Worm (Caenorhabditis elegans) whole organism, mixed stage, embryonic: ENCODE results near the gene K11H12.10.

Experiments used
- M03D4.4 ChIP-seq: sonication (generic microtip); optimal IDR thresholded peaks from 2 replicates; lab custom pipeline; 2017; ENCODE audit warnings: mild to moderate bottlenecking, missing genetic modification characterization, missing compliant biosample characterization
- bed-3 ChIP-seq: fragments of 200-800 bp; sonication (Bioruptor generic); optimal IDR thresholded peaks from 3 replicates; lab custom pipeline; 2018; ENCODE audit warnings: mild to moderate bottlenecking, missing genetic modification characterization, moderate library complexity, missing compliant biosample characterization
- blmp-1 ChIP-seq: fragments of 150-350 bp; optimal IDR thresholded peaks from 2 replicates; lab custom pipeline; 2014; ENCODE audit warnings: missing biosample characterization, missing genetic modification characterization
- ceh-39 ChIP-seq: fragments of 150-350 bp; optimal IDR thresholded peaks from 2 replicates; lab custom pipeline; 2014; ENCODE audit warnings: missing biosample characterization, missing genetic modification characterization
- ceh-43 ChIP-seq: fragments of 200-800 bp; sonication (Bioruptor generic); optimal IDR thresholded peaks from 2 replicates; lab custom pipeline; 2018; ENCODE audit warnings: mild to moderate bottlenecking, missing genetic modification characterization, moderate library complexity, missing compliant biosample characterization
- ceh-83 ChIP-seq: fragments of 200-800 bp; sonication (Bioruptor generic); optimal IDR thresholded peaks from 2 replicates; lab custom pipeline; 2018; ENCODE audit warnings: mild to moderate bottlenecking, missing genetic modification characterization, missing compliant biosample characterization
- ces-1 ChIP-seq: fragments of 150-350 bp; optimal IDR thresholded peaks from 2 replicates; lab custom pipeline; 2014; ENCODE audit warnings: missing biosample characterization, missing genetic modification reagents, missing genetic modification characterization
- cnd-1 ChIP-seq: fragments of 200-800 bp; sonication (Bioruptor generic); optimal IDR thresholded peaks from 2 replicates; lab custom pipeline; 2018; ENCODE audit warnings: mild to moderate bottlenecking, missing genetic modification characterization, missing compliant biosample characterization
- drap-1 ChIP-seq: fragments of 200-800 bp; sonication (Bioruptor generic); optimal IDR thresholded peaks from 3 replicates; lab custom pipeline; 2018; ENCODE audit warnings: mild to moderate bottlenecking, missing genetic modification characterization, missing compliant biosample characterization
- elt-1 ChIP-seq: sonication (generic microtip); optimal IDR thresholded peaks from 2 replicates; lab custom pipeline; 2017; ENCODE audit warnings: missing genetic modification characterization, mild to moderate bottlenecking, missing compliant biosample characterization, antibody characterized with exemption, moderate library complexity, borderline replicate concordance; ENCODE audit not compliant: insufficient read depth
- elt-3 ChIP-seq: fragments of 150-350 bp; optimal IDR thresholded peaks from 2 replicates; lab custom pipeline; 2014; ENCODE audit warnings: missing biosample characterization, missing genetic modification characterization
- flh-1 ChIP-seq: fragments of 200-800 bp; sonication (Bioruptor generic); optimal IDR thresholded peaks from 2 replicates; lab custom pipeline; 2018; ENCODE audit warnings: mild to moderate bottlenecking, missing genetic modification characterization, moderate library complexity, missing compliant biosample characterization
- ham-2 ChIP-seq: fragments of 200-800 bp; sonication (Bioruptor generic); optimal IDR thresholded peaks from 2 replicates; lab custom pipeline; 2018; ENCODE audit warnings: mild to moderate bottlenecking, missing genetic modification characterization, missing compliant biosample characterization
- hlh-1 ChIP-seq: fragments of 150-350 bp; optimal IDR thresholded peaks from 2 replicates; lab custom pipeline; 2014; ENCODE audit warnings: missing biosample characterization, missing genetic modification reagents, missing genetic modification characterization
- lin-13 ChIP-seq: fragments of 150-350 bp; optimal IDR thresholded peaks from 2 replicates; lab custom pipeline; 2014; ENCODE audit warnings: missing biosample characterization, missing genetic modification characterization
- lin-32 ChIP-seq: fragments of 200-800 bp; sonication (Bioruptor generic); optimal IDR thresholded peaks from 2 replicates; lab custom pipeline; 2018; ENCODE audit warnings: mild to moderate bottlenecking, missing genetic modification characterization, missing compliant biosample characterization
- lsy-2 ChIP-seq: fragments of 150-350 bp; optimal IDR thresholded peaks from 2 replicates; lab custom pipeline; 2014; ENCODE audit warnings: missing biosample characterization, missing genetic modification characterization
- mab-5 ChIP-seq: fragments of 150-350 bp; optimal IDR thresholded peaks from 2 replicates; lab custom pipeline; 2014; ENCODE audit warnings: missing biosample characterization, missing genetic modification characterization
- mep-1 ChIP-seq: fragments of 150-350 bp; optimal IDR thresholded peaks from 2 replicates; lab custom pipeline; 2017; ENCODE audit warnings: missing biosample characterization, missing genetic modification reagents, missing genetic modification characterization, inconsistent platforms
- mls-2 ChIP-seq: sonication (generic microtip); optimal IDR thresholded peaks from 2 replicates; lab custom pipeline; 2016; ENCODE audit warnings: mild to moderate bottlenecking, missing genetic modification characterization, moderate library complexity, missing compliant biosample characterization
- nhr-12 ChIP-seq: fragments of 150-350 bp; optimal IDR thresholded peaks from 2 replicates; lab custom pipeline; 2014; ENCODE audit warnings: missing biosample characterization, missing genetic modification characterization
- nhr-2 ChIP-seq: fragments of 150-350 bp; optimal IDR thresholded peaks from 2 replicates; lab custom pipeline; 2014; ENCODE audit warnings: missing biosample characterization, missing genetic modification characterization
- nhr-237 ChIP-seq: fragments of 150-350 bp; optimal IDR thresholded peaks from 2 replicates; lab custom pipeline; 2014; ENCODE audit warnings: missing biosample characterization, missing genetic modification characterization
- nhr-28 ChIP-seq: fragments of 150-350 bp; optimal IDR thresholded peaks from 2 replicates; lab custom pipeline; 2014; ENCODE audit warnings: missing biosample characterization, missing genetic modification characterization
- nhr-76 ChIP-seq: sonication (generic microtip); optimal IDR thresholded peaks from 2 replicates; lab custom pipeline; 2017; ENCODE audit warnings: missing biosample characterization, missing genetic modification characterization
- pha-4 ChIP-seq: fragments of 150-350 bp; optimal IDR thresholded peaks from 2 replicates; lab custom pipeline; 2018; ENCODE audit warnings: missing biosample characterization, missing genetic modification reagents, missing genetic modification characterization
- sem-2 ChIP-seq: fragments of 200-800 bp; sonication (Bioruptor generic); optimal IDR thresholded peaks from 2 replicates; lab custom pipeline; 2018; ENCODE audit warnings: mild to moderate bottlenecking, missing genetic modification characterization, missing compliant biosample characterization
- snpc-4 ChIP-seq: fragments of 150-350 bp; optimal IDR thresholded peaks from 2 replicates; lab custom pipeline; 2014; ENCODE audit warnings: missing biosample characterization, missing genetic modification characterization
- sptf-1 ChIP-seq: sonication (generic microtip); optimal IDR thresholded peaks from 2 replicates; lab custom pipeline; 2017; ENCODE audit warnings: mild to moderate bottlenecking, missing genetic modification characterization, moderate library complexity, missing compliant biosample characterization
- tbx-8 ChIP-seq: fragments of 200-800 bp; sonication (Bioruptor generic); optimal IDR thresholded peaks from 2 replicates; lab custom pipeline; 2018; ENCODE audit warnings: mild to moderate bottlenecking, missing genetic modification characterization, moderate library complexity, missing compliant biosample characterization
- unc-120 ChIP-seq: sonication (generic microtip); optimal IDR thresholded peaks from 2 replicates; lab custom pipeline; 2017; ENCODE audit warnings: missing genetic modification characterization, missing compliant biosample characterization; ENCODE audit not compliant: poor library complexity, severe bottlenecking
- unc-39 ChIP-seq: fragments of 150-350 bp; optimal IDR thresholded peaks from 2 replicates; lab custom pipeline; 2014; ENCODE audit warnings: missing biosample characterization, missing genetic modification characterization
- unc-62 ChIP-seq: fragments of 150-350 bp; optimal IDR thresholded peaks from 2 replicates; lab custom pipeline; 2014; ENCODE audit warnings: missing biosample characterization, missing genetic modification reagents, missing genetic modification characterization
- zip-8 ChIP-seq: fragments of 150-350 bp; optimal IDR thresholded peaks from 2 replicates; lab custom pipeline; 2014; ENCODE audit warnings: missing biosample characterization, missing genetic modification characterization
- ztf-11 ChIP-seq: fragments of 150-350 bp; optimal IDR thresholded peaks from 2 replicates; lab custom pipeline; 2014; ENCODE audit warnings: missing biosample characterization, missing genetic modification characterization

Gene K11H12.10

ce11 chrIV:676280-676679 lies 405 bp downstream of the K11H12.10 start, which contains the start of gene K11H12.5:
Gene K11H12.5, plus strand, starts transcription at chrIV:676580.
- TF ChIP-seq ztf-11 (tag; lab: Kevin White, UChicago) (no peak), sem-2 (GFP tag; lab: Kevin White, UChicago) (no peak), nhr-12 (tag; lab: Kevin White, UChicago) (no peak), elt-1 (tag; lab: Kevin White, UChicago) (no peak), nhr-2 (tag; lab: Kevin White, UChicago) (no peak), hlh-1 (tag; lab: Kevin White, UChicago) (no peak), mep-1 (tag; lab: Kevin White, UChicago) (no peak), lin-13 (no peak), tbx-8 (GFP tag; lab: Kevin White, UChicago) (no peak), mab-5 (tag; lab: Kevin White, UChicago) (no peak), ceh-83 (GFP tag; lab: Kevin White, UChicago) (no peak), unc-39 (tag; lab: Kevin White, UChicago) (no peak), ham-2 (GFP tag; lab: Kevin White, UChicago) (no peak), snpc-4 (no peak), nhr-237 (no peak)

ce11 chrIV:682726-683340 lies 7.0 kb downstream of the K11H12.10 start:
- TF ChIP-seq drap-1 (GFP tag; lab: Kevin White, UChicago) (peak; percentile 81), ceh-43 (GFP tag; lab: Kevin White, UChicago) (peak; percentile 76), nhr-12 (tag; lab: Kevin White, UChicago) (no peak), unc-120 (tag; lab: Kevin White, UChicago) (peak; percentile 89), nhr-2 (tag; lab: Kevin White, UChicago) (no peak), unc-39 (tag; lab: Kevin White, UChicago) (no peak), pha-4 (tag; lab: Kevin White, UChicago) (no peak), tbx-8 (GFP tag; lab: Kevin White, UChicago) (peak; percentile 10), nhr-237 (no peak), cnd-1 (tag; lab: Kevin White, UChicago) (peak; percentile 88), sem-2 (GFP tag; lab: Kevin White, UChicago) (peak; percentile 73), elt-1 (tag; lab: Kevin White, UChicago) (no peak), ceh-83 (GFP tag; lab: Kevin White, UChicago) (peak; percentile 89), hlh-1 (tag; lab: Kevin White, UChicago) (peak; percentile 0), mab-5 (tag; lab: Kevin White, UChicago) (no peak), unc-62 (GFP tag; lab: Kevin White, UChicago) (peak; percentile 25), lsy-2 (tag; lab: Kevin White, UChicago) (peak; percentile 8), lin-13 (no peak), ztf-11 (tag; lab: Kevin White, UChicago) (no peak), bed-3 (GFP tag; lab: Kevin White, UChicago) (peak; percentile 60), mep-1 (tag; lab: Kevin White, UChicago) (peak; percentile 50), ces-1 (GFP tag; lab: Kevin White, UChicago) (peak; percentile 11), ham-2 (GFP tag; lab: Kevin White, UChicago) (peak; percentile 79), mls-2 (tag; lab: Kevin White, UChicago) (peak; percentile 88), sptf-1 (tag; lab: Kevin White, UChicago) (peak; percentile 91), lin-32 (GFP tag; lab: Kevin White, UChicago) (peak; percentile 48), elt-3 (no peak), snpc-4 (no peak), nhr-76 (tag; lab: Kevin White, UChicago) (no peak), flh-1 (GFP tag; lab: Kevin White, UChicago) (peak; percentile 66), blmp-1 (tag; lab: Kevin White, UChicago) (peak; percentile 89), M03D4.4 (tag; lab: Kevin White, UChicago) (peak; percentile 84), ceh-39 (tag; lab: Kevin White, UChicago) (no peak), nhr-28 (tag; lab: Kevin White, UChicago) (no peak), zip-8 (tag; lab: Kevin White, UChicago) (no peak)

ce11 chrIV:684197-684596 lies 8.3 kb downstream of the K11H12.10 start, which contains the start of gene cutl-28:
Gene cutl-28, plus strand, starts transcription at chrIV:684497.
- TF ChIP-seq mep-1 (tag; lab: Kevin White, UChicago) (no peak), nhr-76 (tag; lab: Kevin White, UChicago) (no peak), tbx-8 (GFP tag; lab: Kevin White, UChicago) (no peak), unc-62 (GFP tag; lab: Kevin White, UChicago) (no peak), nhr-28 (tag; lab: Kevin White, UChicago) (no peak), lin-13 (no peak), pha-4 (tag; lab: Kevin White, UChicago) (no peak), blmp-1 (tag; lab: Kevin White, UChicago) (no peak), nhr-2 (tag; lab: Kevin White, UChicago) (no peak), elt-1 (tag; lab: Kevin White, UChicago) (no peak), flh-1 (GFP tag; lab: Kevin White, UChicago) (no peak), sem-2 (GFP tag; lab: Kevin White, UChicago) (no peak), nhr-237 (no peak)
- TF ChIP-seq, all 35 proteins: peak for 0
